Fruit fly (Drosophila melanogaster) whole organism, pupa: ENCODE measurements around the gene PGAP2.

Experiments used
- CG10348 ChIP-seq: fragments of 200-800 bp; sonication (Bioruptor generic); IDR thresholded peaks from 2 replicates; pipeline ENCODE4 v1.3.6; 2022; ENCODE audit warnings: missing biosample characterization, missing genetic modification characterization
- CG12605 ChIP-seq: fragments of 200-800 bp; sonication (Bioruptor generic); IDR thresholded peaks from 2 replicates; pipeline ENCODE4 v1.3.6; 2022; ENCODE audit warnings: missing biosample characterization, missing genetic modification characterization
- CG13204 ChIP-seq: fragments of 200-800 bp; sonication (Bioruptor generic); optimal IDR thresholded peaks from 2 replicates; lab custom pipeline; 2018; ENCODE audit warnings: missing biosample characterization, mild to moderate bottlenecking, missing genetic modification characterization, moderate library complexity
- CG14655 ChIP-seq: fragments of 200-800 bp; sonication (Bioruptor generic); optimal IDR thresholded peaks from 3 replicates; lab custom pipeline; 2017; ENCODE audit warnings: mild to moderate bottlenecking, missing biosample characterization, missing genetic modification reagents, missing genetic modification characterization
- CG15710 ChIP-seq: fragments of 200-800 bp; sonication (Bioruptor generic); optimal IDR thresholded peaks from 2 replicates; lab custom pipeline; 2018; ENCODE audit warnings: missing biosample characterization, mild to moderate bottlenecking, missing genetic modification characterization, moderate library complexity
- CG17806 ChIP-seq: fragments of 200-800 bp; sonication (Bioruptor generic); optimal IDR thresholded peaks from 2 replicates; lab custom pipeline; 2018; ENCODE audit warnings: missing biosample characterization, mild to moderate bottlenecking, missing genetic modification characterization, moderate library complexity
- CG32121 ChIP-seq: fragments of 200-800 bp; sonication (Bioruptor generic); IDR thresholded peaks from 2 replicates; pipeline ENCODE4 v1.3.6; 2022; ENCODE audit warnings: missing biosample characterization, missing genetic modification characterization
- CG34367 ChIP-seq: fragments of 200-800 bp; sonication (Bioruptor generic); optimal IDR thresholded peaks from 2 replicates; lab custom pipeline; 2018; ENCODE audit warnings: missing biosample characterization, mild to moderate bottlenecking, missing genetic modification characterization
- CG4496 ChIP-seq: fragments of 200-800 bp; sonication (Bioruptor generic); IDR thresholded peaks from 3 replicates; pipeline ENCODE4 v1.3.6; 2022; ENCODE audit warnings: missing biosample characterization, missing genetic modification characterization
- CG8159 ChIP-seq: fragments of 200-800 bp; sonication (Bioruptor generic); optimal IDR thresholded peaks from 3 replicates; lab custom pipeline; 2018; ENCODE audit warnings: missing biosample characterization, mild to moderate bottlenecking, missing genetic modification characterization, moderate library complexity
- CG8301 ChIP-seq: fragments of 200-800 bp; sonication (Bioruptor generic); optimal IDR thresholded peaks from 2 replicates; lab custom pipeline; 2018; ENCODE audit warnings: missing biosample characterization, mild to moderate bottlenecking, missing genetic modification characterization
- CG9948 ChIP-seq: fragments of 200-800 bp; sonication (Bioruptor generic); optimal IDR thresholded peaks from 2 replicates; lab custom pipeline; 2018; ENCODE audit warnings: missing biosample characterization, mild to moderate bottlenecking, missing genetic modification characterization, moderate library complexity
- D1 ChIP-seq: fragments of 200-800 bp; sonication (Bioruptor generic); optimal IDR thresholded peaks from 2 replicates; lab custom pipeline; 2018; ENCODE audit warnings: missing biosample characterization, mild to moderate bottlenecking, missing genetic modification characterization, moderate library complexity
- EcR ChIP-seq: fragments of 200-800 bp; sonication (Bioruptor generic); optimal IDR thresholded peaks from 3 replicates; lab custom pipeline; 2019; ENCODE audit warnings: missing biosample characterization, missing genetic modification characterization, mild to moderate bottlenecking, moderate library complexity, missing genetic modification reagents
- Ets98B ChIP-seq: fragments of 200-800 bp; sonication (Bioruptor generic); IDR thresholded peaks from 2 replicates; pipeline ENCODE4 v1.3.6; 2022; ENCODE audit warnings: missing biosample characterization, missing genetic modification characterization
- Pif1A ChIP-seq: fragments of 200-800 bp; sonication (Bioruptor generic); optimal IDR thresholded peaks from 3 replicates; lab custom pipeline; 2016; ENCODE audit warnings: missing biosample characterization, missing genetic modification characterization
- Pif1B ChIP-seq: fragments of 200-800 bp; sonication (Bioruptor generic); optimal IDR thresholded peaks from 3 replicates; lab custom pipeline; 2016; ENCODE audit warnings: missing biosample characterization, missing genetic modification characterization
- Snoo ChIP-seq: fragments of 200-800 bp; sonication (Bioruptor generic); optimal IDR thresholded peaks from 3 replicates; lab custom pipeline; 2017; ENCODE audit warnings: missing biosample characterization, mild to moderate bottlenecking, missing genetic modification characterization, inconsistent platforms
- fd96Ca ChIP-seq: fragments of 200-800 bp; sonication (Bioruptor generic); IDR thresholded peaks from 3 replicates; pipeline ENCODE4 v1.3.6; 2022; ENCODE audit warnings: missing biosample characterization, missing genetic modification characterization
- gl ChIP-seq: fragments of 200-800 bp; sonication (Bioruptor generic); optimal IDR thresholded peaks from 2 replicates; lab custom pipeline; 2018; ENCODE audit warnings: missing biosample characterization, mild to moderate bottlenecking, missing genetic modification characterization
- rn ChIP-seq: fragments of 200-800 bp; sonication (Bioruptor generic); IDR thresholded peaks from 2 replicates; pipeline ENCODE4 v1.3.6; 2022; ENCODE audit warnings: missing biosample characterization, missing genetic modification characterization

PGAP2 gene

DNA sequence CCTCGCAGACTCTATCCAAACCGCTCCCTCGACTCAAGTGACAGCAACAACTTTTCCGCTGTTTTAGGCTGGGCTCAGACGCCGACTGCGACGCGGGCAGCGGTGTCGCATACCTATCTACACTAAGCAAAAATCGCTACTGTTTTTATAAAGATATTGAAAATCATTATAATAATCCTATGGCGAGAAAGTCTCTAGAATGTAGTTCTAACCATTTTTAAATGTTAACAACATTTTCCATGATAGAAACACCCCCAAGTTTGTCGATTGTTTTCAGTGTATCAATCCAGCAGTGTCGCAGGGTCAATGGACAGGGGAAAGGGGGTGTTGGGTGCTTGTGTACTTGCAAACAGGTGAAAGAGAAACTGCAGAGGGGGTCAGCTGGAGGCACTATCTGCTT is 46.5 kb upstream of the PGAP2 start:
- peak; percentile 87 for TF ChIP-seq CG10348 (GFP tag; lab: Robert Waterston, UW)
- peak; percentile 95 for TF ChIP-seq CG8159 (tag; lab: Kevin White, UChicago)
- TF ChIP-seq rn = peak; percentile 97
- TF ChIP-seq Pif1B (GFP tag; lab: Kevin White, UChicago) = peak; percentile 97
- TF ChIP-seq D1 = no peak
- TF ChIP-seq Ets98B (GFP tag; lab: Robert Waterston, UW) = peak; percentile 98
- TF ChIP-seq CG4496 (GFP tag; lab: Robert Waterston, UW) = peak; percentile 98
- peak; percentile 96 for TF ChIP-seq CG14655
- peak; percentile 97 for TF ChIP-seq Snoo
- peak; percentile 94 for TF ChIP-seq CG9948
- peak; percentile 85 for TF ChIP-seq CG13204 (GFP tag; lab: Kevin White, UChicago)
- TF ChIP-seq CG17806 (tag; lab: Kevin White, UChicago) = peak; percentile 95
- peak; percentile 95 for TF ChIP-seq CG34367 (tag; lab: Kevin White, UChicago)
- TF ChIP-seq fd96Ca (GFP tag; lab: Robert Waterston, UW) = peak; percentile 98
- peak; percentile 96 for TF ChIP-seq CG12605 (GFP tag; lab: Robert Waterston, UW)
- TF ChIP-seq gl = peak; percentile 92
- peak; percentile 95 for TF ChIP-seq CG15710 (tag; lab: Kevin White, UChicago)
- TF ChIP-seq CG8301 (tag; lab: Kevin White, UChicago) = peak; percentile 93
- peak; percentile 98 for TF ChIP-seq Pif1A (GFP tag; lab: Kevin White, UChicago)
- TF ChIP-seq EcR (GFP tag; lab: Kevin White, UChicago) = peak; percentile 89
- TF ChIP-seq CG32121 (GFP tag; lab: Robert Waterston, UW) = peak; percentile 97

DNA sequence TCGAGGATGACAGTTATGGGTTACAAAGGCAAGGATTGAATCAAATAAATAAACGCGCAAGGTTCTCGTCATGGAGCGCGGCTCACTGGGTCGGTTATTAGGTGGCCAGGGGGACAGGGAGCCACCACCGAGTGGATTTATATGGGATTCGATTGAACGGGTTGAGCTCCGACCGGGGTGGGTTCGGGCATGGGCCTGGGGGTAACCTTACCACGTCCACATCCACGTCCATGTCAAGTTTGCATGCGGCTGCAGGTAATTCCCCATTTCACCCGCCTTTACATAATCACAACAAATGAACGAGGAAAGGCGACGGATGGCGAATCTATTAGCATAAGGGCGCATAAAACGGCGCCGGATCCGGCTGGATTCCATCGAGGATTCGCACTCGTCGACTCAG is 40.6 kb upstream of the PGAP2 start, which contains the start of gene CG13950:
CG13950 (plus strand) TSS at position 301 of the 400 bp plus-strand sequence.
- TF ChIP-seq CG15710 (tag; lab: Kevin White, UChicago) (no peak), EcR (GFP tag; lab: Kevin White, UChicago) (no peak), CG13204 (GFP tag; lab: Kevin White, UChicago) (no peak), rn (no peak), CG12605 (GFP tag; lab: Robert Waterston, UW) (no peak), D1 (no peak), CG8159 (tag; lab: Kevin White, UChicago) (no peak), Ets98B (GFP tag; lab: Robert Waterston, UW) (no peak), CG4496 (GFP tag; lab: Robert Waterston, UW) (no peak), Snoo (no peak), gl (no peak), CG9948 (no peak), CG8301 (tag; lab: Kevin White, UChicago) (no peak), CG34367 (tag; lab: Kevin White, UChicago) (no peak), CG10348 (GFP tag; lab: Robert Waterston, UW) (no peak), Pif1A (GFP tag; lab: Kevin White, UChicago) (no peak), CG14655 (no peak), Pif1B (GFP tag; lab: Kevin White, UChicago) (no peak)

DNA sequence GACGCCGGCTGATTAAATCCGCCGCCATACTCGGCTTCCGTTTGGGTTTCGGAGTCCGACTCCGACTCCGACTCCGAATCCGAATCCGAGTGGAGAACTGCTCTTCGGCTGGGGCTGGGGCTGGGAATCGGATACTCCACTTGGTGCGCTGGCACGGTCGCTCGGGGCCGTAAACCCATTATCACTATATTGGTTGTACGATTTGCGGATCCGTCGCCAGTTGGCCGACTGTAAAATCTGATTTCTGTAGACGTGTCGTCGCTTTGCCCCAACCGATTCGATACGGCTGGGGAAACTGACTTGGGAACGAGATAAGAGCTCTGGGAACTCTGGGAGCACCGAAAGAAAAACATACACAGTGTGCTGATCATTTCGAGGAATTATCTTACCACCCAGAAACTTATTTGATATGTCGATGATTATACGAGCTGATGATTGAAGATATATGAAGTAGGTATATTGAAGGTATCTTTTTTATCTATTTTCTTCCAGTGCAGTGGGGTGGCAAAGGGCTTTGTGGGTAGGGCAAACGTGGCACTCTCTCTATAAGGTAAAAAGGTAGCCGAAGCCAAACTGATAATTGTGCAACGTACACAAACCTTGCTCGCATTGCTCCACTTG is 38.7 kb upstream of the PGAP2 start:
- TF ChIP-seq CG17806 (tag; lab: Kevin White, UChicago) (no peak), Pif1A (GFP tag; lab: Kevin White, UChicago) (no peak), CG32121 (GFP tag; lab: Robert Waterston, UW) (no peak), CG15710 (tag; lab: Kevin White, UChicago) (peak; percentile 25), CG8159 (tag; lab: Kevin White, UChicago) (peak; percentile 6)

DNA sequence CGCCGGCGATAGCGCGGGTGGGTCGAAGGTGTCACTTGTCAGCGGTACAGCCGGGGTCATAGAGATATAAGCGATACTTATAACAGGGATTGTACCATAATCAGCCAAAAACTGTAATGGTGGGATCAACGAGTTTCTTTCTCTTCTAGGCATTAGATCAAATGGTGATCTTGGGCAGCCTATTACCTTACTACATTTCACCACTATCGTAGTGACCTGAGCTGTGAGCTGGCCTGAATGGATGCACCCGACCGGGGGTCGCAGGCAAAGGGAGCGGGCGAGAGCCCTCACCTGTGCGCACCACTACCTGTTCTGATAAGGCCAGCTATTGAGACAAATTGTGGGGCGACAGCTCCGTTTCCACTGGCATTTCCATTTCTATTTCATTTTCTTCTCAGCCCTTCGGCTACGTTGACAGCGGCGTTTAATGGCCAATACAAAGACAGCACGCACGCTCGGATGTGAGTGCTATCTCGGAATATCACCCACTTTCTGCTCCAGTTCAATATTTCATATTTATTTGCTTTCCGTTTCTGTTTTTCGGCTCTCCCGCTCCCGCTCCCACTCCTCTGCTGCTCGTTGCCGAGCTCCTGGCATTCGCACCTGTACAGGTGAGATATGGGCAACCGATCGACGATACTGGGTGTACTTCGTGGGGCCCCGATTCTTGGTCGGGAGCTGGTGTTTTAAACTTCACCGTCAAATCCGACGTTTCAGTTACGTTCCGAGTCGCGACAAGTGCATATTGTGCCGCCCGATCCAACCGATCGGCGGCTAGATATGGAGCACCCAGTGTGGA is 37.6 kb upstream of the PGAP2 start:
- peak; percentile 21 for TF ChIP-seq CG15710 (tag; lab: Kevin White, UChicago)
- no peak for TF ChIP-seq EcR (GFP tag; lab: Kevin White, UChicago)
- peak; percentile 26 for TF ChIP-seq Pif1A (GFP tag; lab: Kevin White, UChicago)
- TF ChIP-seq gl = no peak
- TF ChIP-seq CG9948 = peak; percentile 16
- TF ChIP-seq CG13204 (GFP tag; lab: Kevin White, UChicago) = peak; percentile 9
- no peak for TF ChIP-seq rn
- TF ChIP-seq Ets98B (GFP tag; lab: Robert Waterston, UW) = peak; percentile 45
- peak; percentile 57 for TF ChIP-seq CG32121 (GFP tag; lab: Robert Waterston, UW)
- peak; percentile 51; the same call in 1 of the 3 replicates for TF ChIP-seq fd96Ca (GFP tag; lab: Robert Waterston, UW)
- TF ChIP-seq CG8159 (tag; lab: Kevin White, UChicago) = peak; percentile 43
- TF ChIP-seq CG8301 (tag; lab: Kevin White, UChicago) = peak; percentile 19

DNA sequence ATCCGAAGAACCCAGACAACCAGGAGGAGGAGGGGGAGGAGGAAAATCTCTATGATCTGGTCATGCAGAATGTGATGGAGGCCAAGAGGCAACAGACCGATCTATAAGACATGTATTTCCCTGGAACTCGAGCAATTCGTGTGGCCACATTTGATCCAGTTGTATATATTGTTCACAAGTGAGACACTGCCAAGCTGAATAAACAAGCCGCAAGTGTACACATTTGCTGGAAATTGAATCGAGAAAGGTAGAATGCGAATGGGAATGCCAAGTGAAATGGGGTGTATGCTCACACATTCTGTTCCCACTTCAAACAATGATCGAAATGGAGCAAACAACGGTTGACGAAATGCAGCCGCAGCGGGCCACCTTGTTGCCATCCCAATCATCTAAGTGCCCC is 36.7 kb upstream of the PGAP2 start:
- TF ChIP-seq CG13204 (GFP tag; lab: Kevin White, UChicago) (no peak), fd96Ca (GFP tag; lab: Robert Waterston, UW) (no peak), CG4496 (GFP tag; lab: Robert Waterston, UW) (no peak), CG8301 (tag; lab: Kevin White, UChicago) (no peak), CG14655 (no peak), Ets98B (GFP tag; lab: Robert Waterston, UW) (no peak), CG34367 (tag; lab: Kevin White, UChicago) (no peak), D1 (no peak)
